Fruit fly (Drosophila melanogaster) whole organism, prepupa: ENCODE measurements around the gene CG17784.

Source experiments
- CG11294 ChIP-seq: fragments of 200-800 bp; sonication (Bioruptor generic); IDR thresholded peaks from 2 replicates; pipeline ENCODE4 v1.3.6; 2022; ENCODE audit warnings: missing biosample characterization, missing genetic modification characterization
- CG11762 ChIP-seq: fragments of 200-800 bp; sonication (Bioruptor generic); optimal IDR thresholded peaks from 3 replicates; lab custom pipeline; 2016; ENCODE audit warnings: missing biosample characterization, missing genetic modification characterization; ENCODE audit not compliant: insufficient read depth
- CG11902 ChIP-seq: fragments of 200-800 bp; sonication (Bioruptor generic); optimal IDR thresholded peaks from 3 replicates; lab custom pipeline; 2016; ENCODE audit warnings: missing biosample characterization, missing genetic modification characterization
- CG15336 ChIP-seq: fragments of 200-800 bp; sonication (Bioruptor generic); IDR thresholded peaks from 2 replicates; pipeline ENCODE4 v1.3.6; 2022; ENCODE audit warnings: missing biosample characterization, missing genetic modification characterization
- CG1621 ChIP-seq: fragments of 200-800 bp; sonication (Bioruptor generic); optimal IDR thresholded peaks from 3 replicates; lab custom pipeline; 2018; ENCODE audit warnings: missing biosample characterization, mild to moderate bottlenecking, missing genetic modification characterization
- CG16779 ChIP-seq: fragments of 200-800 bp; sonication (Bioruptor generic); optimal IDR thresholded peaks from 3 replicates; lab custom pipeline; 2017; ENCODE audit warnings: missing biosample characterization, mild to moderate bottlenecking, missing genetic modification characterization
- CG3032 ChIP-seq: fragments of 200-800 bp; optimal IDR thresholded peaks from 2 replicates; lab custom pipeline; 2019; ENCODE audit warnings: missing biosample characterization, mild to moderate bottlenecking, missing genetic modification characterization, moderate library complexity
- CG31627 ChIP-seq: fragments of 200-800 bp; sonication (Bioruptor generic); optimal IDR thresholded peaks from 3 replicates; lab custom pipeline; 2016; ENCODE audit warnings: missing biosample characterization, missing genetic modification characterization
- CG6276 ChIP-seq: fragments of 200-800 bp; sonication (Bioruptor generic); optimal IDR thresholded peaks from 2 replicates; lab custom pipeline; 2017; ENCODE audit warnings: missing biosample characterization, mild to moderate bottlenecking, missing genetic modification characterization
- CG6792 ChIP-seq: fragments of 200-800 bp; sonication (Bioruptor generic); optimal IDR thresholded peaks from 3 replicates; lab custom pipeline; 2016; ENCODE audit warnings: missing biosample characterization, missing genetic modification characterization
- CG6808 ChIP-seq: fragments of 200-800 bp; sonication (Bioruptor generic); optimal IDR thresholded peaks from 3 replicates; lab custom pipeline; 2017; ENCODE audit warnings: missing biosample characterization, missing genetic modification characterization, mild to moderate bottlenecking, moderate library complexity, missing genetic modification reagents
- CG6854 ChIP-seq: fragments of 200-800 bp; sonication (Bioruptor generic); optimal IDR thresholded peaks from 2 replicates; lab custom pipeline; 2017; ENCODE audit warnings: missing biosample characterization, mild to moderate bottlenecking, missing genetic modification characterization
- CG8319 ChIP-seq: fragments of 200-800 bp; sonication (Bioruptor generic); optimal IDR thresholded peaks from 3 replicates; lab custom pipeline; 2016; ENCODE audit warnings: missing biosample characterization, missing genetic modification characterization
- CG9139 ChIP-seq: fragments of 200-800 bp; sonication (Bioruptor generic); optimal IDR thresholded peaks from 3 replicates; lab custom pipeline; 2017; ENCODE audit warnings: missing biosample characterization, mild to moderate bottlenecking, missing genetic modification characterization
- Eip75B ChIP-seq: fragments of 200-800 bp; sonication (Bioruptor generic); optimal IDR thresholded peaks from 3 replicates; lab custom pipeline; 2016; ENCODE audit warnings: missing biosample characterization, missing genetic modification characterization
- Eip93F ChIP-seq: fragments of 200-800 bp; sonication (Bioruptor generic); optimal IDR thresholded peaks from 2 replicates; lab custom pipeline; 2016; ENCODE audit warnings: missing biosample characterization, mild to moderate bottlenecking, missing genetic modification characterization
- Ets21C ChIP-seq: fragments of 200-800 bp; sonication (Bioruptor generic); optimal IDR thresholded peaks from 3 replicates; lab custom pipeline; 2016; ENCODE audit warnings: missing biosample characterization, missing genetic modification characterization
- Ets96B ChIP-seq: fragments of 200-800 bp; optimal IDR thresholded peaks from 2 replicates; lab custom pipeline; 2019; ENCODE audit warnings: missing biosample characterization, mild to moderate bottlenecking, missing genetic modification characterization, moderate library complexity
- Gug ChIP-seq: fragments of 200-800 bp; sonication (Bioruptor generic); IDR thresholded peaks from 2 replicates; pipeline ENCODE4 v1.3.6; 2022; ENCODE audit warnings: missing biosample characterization, missing genetic modification characterization
- Hr38 ChIP-seq: sonication (Bioruptor generic); optimal IDR thresholded peaks from 2 replicates; lab custom pipeline; 2016; ENCODE audit warnings: missing biosample characterization, missing genetic modification characterization
- Hr4 ChIP-seq: fragments of 200-800 bp; sonication (Bioruptor generic); optimal IDR thresholded peaks from 3 replicates; lab custom pipeline; 2016; ENCODE audit warnings: missing biosample characterization, missing genetic modification characterization
- Lpt ChIP-seq: fragments of 200-800 bp; sonication (Bioruptor generic); optimal IDR thresholded peaks from 3 replicates; lab custom pipeline; 2016; ENCODE audit warnings: missing biosample characterization, missing genetic modification characterization
- OdsH ChIP-seq: fragments of 200-800 bp; sonication (Bioruptor generic); optimal IDR thresholded peaks from 3 replicates; lab custom pipeline; 2016; ENCODE audit warnings: missing biosample characterization, missing genetic modification characterization
- Smox ChIP-seq: fragments of 200-800 bp; sonication (Bioruptor generic); optimal IDR thresholded peaks from 3 replicates; lab custom pipeline; 2016; ENCODE audit warnings: missing biosample characterization, missing genetic modification characterization
- Sox14 ChIP-seq: fragments of 200-800 bp; sonication (Bioruptor generic); optimal IDR thresholded peaks from 3 replicates; lab custom pipeline; 2016; ENCODE audit warnings: missing biosample characterization, missing genetic modification characterization
- Sox15 ChIP-seq: fragments of 200-800 bp; sonication (Bioruptor generic); optimal IDR thresholded peaks from 3 replicates; lab custom pipeline; 2016; ENCODE audit warnings: missing biosample characterization, missing genetic modification characterization
- cyc ChIP-seq: fragments of 200-800 bp; sonication (Bioruptor generic); optimal IDR thresholded peaks from 3 replicates; lab custom pipeline; 2016; ENCODE audit warnings: missing biosample characterization, missing genetic modification characterization
- dac ChIP-seq: fragments of 200-800 bp; sonication (Bioruptor generic); optimal IDR thresholded peaks from 2 replicates; lab custom pipeline; 2017; ENCODE audit warnings: missing biosample characterization, mild to moderate bottlenecking, missing genetic modification characterization
- fd85E ChIP-seq: fragments of 200-800 bp; sonication (Bioruptor generic); optimal IDR thresholded peaks from 3 replicates; lab custom pipeline; 2016; ENCODE audit warnings: missing biosample characterization, missing genetic modification characterization
- fkh ChIP-seq: fragments of 200-800 bp; sonication (Bioruptor generic); optimal IDR thresholded peaks from 3 replicates; lab custom pipeline; 2017; ENCODE audit warnings: missing biosample characterization, mild to moderate bottlenecking, missing genetic modification characterization, moderate library complexity
- net ChIP-seq: fragments of 200-800 bp; sonication (Bioruptor generic); optimal IDR thresholded peaks from 3 replicates; lab custom pipeline; 2016; ENCODE audit warnings: missing biosample characterization, missing genetic modification characterization
- pdm3 ChIP-seq: fragments of 200-800 bp; sonication (Bioruptor generic); optimal IDR thresholded peaks from 3 replicates; lab custom pipeline; 2016; ENCODE audit warnings: missing biosample characterization, missing genetic modification characterization
- spab ChIP-seq: fragments of 200-800 bp; sonication (Bioruptor generic); optimal IDR thresholded peaks from 2 replicates; lab custom pipeline; 2017; ENCODE audit warnings: missing biosample characterization, mild to moderate bottlenecking, missing genetic modification characterization, missing genetic modification reagents
- ss ChIP-seq, 2 experiments: fragments of 200-800 bp; sonication (Bioruptor generic); optimal IDR thresholded peaks; 2 replicates in 1 of 2; 3 replicates in 1 of 2; lab custom pipeline; 2017 to 2018; ENCODE audit warnings: mild to moderate bottlenecking in 2 of 2, missing biosample characterization in 2 of 2, missing genetic modification characterization in 2 of 2, moderate library complexity in 1 of 2
- svp ChIP-seq: fragments of 200-800 bp; sonication (Bioruptor generic); peaks from one replicate; lab custom pipeline; 2016; ENCODE audit warnings: missing biosample characterization, missing genetic modification characterization
- vri ChIP-seq: fragments of 200-800 bp; sonication (Bioruptor generic); optimal IDR thresholded peaks from 3 replicates; lab custom pipeline; 2016; ENCODE audit warnings: missing biosample characterization, mild to moderate bottlenecking, missing genetic modification characterization

Gene CG17784

DNA sequence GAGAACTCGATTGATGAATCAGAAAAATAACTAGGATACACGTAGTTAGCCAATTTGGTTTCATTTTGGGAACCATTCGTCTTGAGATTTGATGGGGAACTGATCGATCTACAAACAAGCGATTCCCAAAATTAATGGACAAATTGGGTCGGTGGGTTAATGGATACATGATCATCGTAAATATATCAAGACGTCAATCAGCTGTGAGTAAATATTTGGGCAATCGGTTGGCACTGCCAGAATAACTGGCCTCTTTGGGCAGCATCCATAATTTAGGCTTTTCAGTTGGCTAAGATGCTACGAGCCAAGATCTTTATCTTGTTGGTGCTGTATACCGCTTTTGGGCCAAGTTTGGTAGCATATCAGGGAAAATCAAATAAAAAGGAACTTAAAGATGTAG lies 3.3 kb upstream of the CG17784 start, which contains the start of the genes CG42812 and CG33341:
Gene CG42812 (minus strand): TSS at position 101 of the 400 bp plus-strand sequence.
Gene CG33341 (plus strand): TSS at position 295 of the 400 bp plus-strand sequence.
- TF ChIP-seq svp (GFP tag; lab: Kevin White, UChicago) (peak; percentile 20), spab (GFP tag; lab: Kevin White, UChicago) (no peak), CG6276 (GFP tag; lab: Kevin White, UChicago) (no peak)

dm6 chr3R:24367120-24367519 lies 2.3 kb upstream of the CG17784 start, which contains the start of gene CG42811:
Gene CG42811 (minus strand): TSS chr3R:24367220.
- TF ChIP-seq Ets21C (no peak), Hr4 (GFP tag; lab: Kevin White, UChicago) (no peak), Hr38 (GFP tag; lab: Kevin White, UChicago) (no peak), CG16779 (no peak), Sox14 (GFP tag; lab: Kevin White, UChicago) (no peak), CG1621 (no peak), fkh (no peak), ss (GFP tag; optimal IDR thresholded peaks at IDR 0.05; lab: Kevin White, UChicago) (no peak), Sox15 (GFP tag; lab: Kevin White, UChicago) (no peak)

DNA sequence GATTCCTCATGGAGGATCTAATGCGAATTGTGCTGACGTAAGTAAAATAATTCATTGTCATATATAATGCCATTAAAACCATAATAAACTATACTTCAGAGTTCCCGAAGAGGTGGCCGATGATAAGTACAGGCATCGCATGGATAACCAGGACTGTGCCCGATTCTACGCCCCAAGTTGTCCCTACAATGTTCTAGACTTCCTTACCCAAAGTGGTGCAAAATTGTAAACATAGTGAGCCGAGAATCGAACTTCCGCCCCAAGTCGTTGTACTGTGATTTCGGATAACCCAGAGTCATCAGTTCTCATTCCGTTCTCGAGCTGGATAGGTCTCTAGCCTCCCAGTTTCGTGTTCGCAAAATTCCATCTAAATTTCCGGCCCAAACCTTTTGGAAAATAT lies 1.9 kb downstream of the CG17784 start, which contains the start of gene CG33340:
Gene CG33340 (plus strand): TSS at position 301 of the 400 bp plus-strand sequence.
- TF ChIP-seq fd85E (GFP tag; lab: Kevin White, UChicago): no peak
- no peak for TF ChIP-seq CG15336
- TF ChIP-seq CG6808 (GFP tag; lab: Kevin White, UChicago): no peak
- TF ChIP-seq net (GFP tag; lab: Kevin White, UChicago): no peak
- no peak for TF ChIP-seq CG11902 (GFP tag; lab: Kevin White, UChicago)
- no peak for TF ChIP-seq CG9139
- no peak for TF ChIP-seq CG6854 (GFP tag; lab: Kevin White, UChicago)
- TF ChIP-seq fkh: no peak
- no peak for TF ChIP-seq Smox (GFP tag; lab: Kevin White, UChicago)
- TF ChIP-seq CG11294 (GFP tag; lab: Robert Waterston, UW): no peak
- no peak for TF ChIP-seq Lpt
- no peak for TF ChIP-seq Ets96B (tag; lab: Kevin White, UChicago)

DNA sequence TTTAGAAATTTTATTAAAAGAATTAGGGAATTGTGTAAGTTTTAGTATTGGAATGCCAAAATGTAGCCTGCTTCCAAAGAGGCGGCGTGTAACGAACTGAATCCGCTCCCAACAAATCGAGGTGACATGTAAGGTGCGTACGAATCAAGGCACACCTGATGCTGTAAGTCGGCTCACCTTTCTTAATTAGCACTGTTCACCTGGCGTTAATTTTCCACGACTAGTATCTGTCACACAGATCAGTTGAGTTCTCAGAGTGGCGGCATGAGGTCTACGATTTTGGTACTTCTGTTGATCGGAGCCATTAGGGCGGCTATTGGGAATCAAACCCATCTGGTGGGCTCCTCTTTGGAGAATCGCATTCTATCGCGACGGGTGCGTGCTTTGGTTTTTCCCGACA lies 3.2 kb downstream of the CG17784 start, which contains the start of the genes CG5762 and CG33339:
Gene CG5762 (minus strand): TSS at position 101 of the 400 bp plus-strand sequence.
Gene CG33339 (plus strand): TSS at position 265 of the 400 bp plus-strand sequence.
- TF ChIP-seq Eip75B (no peak), CG6792 (GFP tag; lab: Kevin White, UChicago) (no peak), Smox (GFP tag; lab: Kevin White, UChicago) (no peak), CG3032 (tag; lab: Kevin White, UChicago) (no peak), CG31627 (no peak), Ets21C (no peak), OdsH (no peak), svp (GFP tag; lab: Kevin White, UChicago) (no peak), CG8319 (GFP tag; lab: Kevin White, UChicago) (no peak), Eip93F (GFP tag; lab: Kevin White, UChicago) (no peak), CG11762 (GFP tag; lab: Kevin White, UChicago) (no peak), pdm3 (no peak), vri (GFP tag; lab: Kevin White, UChicago) (no peak), Hr4 (GFP tag; lab: Kevin White, UChicago) (no peak), cyc (GFP tag; lab: Kevin White, UChicago) (no peak), Lpt (no peak), Gug (GFP tag; lab: Robert Waterston, UW) (no peak), dac (no peak), CG16779 (no peak), Sox14 (GFP tag; lab: Kevin White, UChicago) (no peak)
- TF ChIP-seq, all 60 proteins: peak for 0
